Fruit fly (Drosophila melanogaster) whole organism, larva: Measurements from ENCODE around the gene Acn.
A peak's percentile ranks its signal among the peaks of the same experiment; 100 is the strongest.

Source experiments
- noc ChIP-seq: fragments of 200-800 bp; sonication (Bioruptor generic); optimal IDR thresholded peaks from 3 replicates; lab custom pipeline; 2019; ENCODE audit warnings: missing biosample characterization, mild to moderate bottlenecking, missing genetic modification characterization, moderate library complexity

Gene Acn

DNA sequence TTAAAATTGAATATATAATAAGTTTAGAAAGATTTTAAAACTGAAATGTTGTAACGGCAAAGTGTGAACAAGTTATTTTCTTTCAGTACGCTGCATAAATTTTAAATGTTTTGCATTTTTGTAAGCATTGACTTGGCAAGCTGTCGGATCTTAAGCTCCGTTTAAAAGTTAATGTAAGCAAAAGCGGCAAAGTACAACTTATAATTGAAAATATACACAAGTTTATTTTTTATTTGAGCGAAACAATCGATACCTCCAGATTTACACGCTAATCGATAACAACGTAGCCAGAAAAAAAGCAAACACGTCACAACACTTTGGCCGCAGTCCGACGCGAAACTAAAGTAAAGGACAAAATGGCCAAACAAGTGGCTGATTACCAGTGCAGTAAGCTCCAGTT is 3.6 kb upstream of the Acn start, which contains the start of gene Catsup:
Gene Catsup (plus strand): TSS at position 273 of the 400 bp plus-strand sequence.
- TF ChIP-seq noc (tag; lab: Kevin White, UChicago), result no peak

DNA sequence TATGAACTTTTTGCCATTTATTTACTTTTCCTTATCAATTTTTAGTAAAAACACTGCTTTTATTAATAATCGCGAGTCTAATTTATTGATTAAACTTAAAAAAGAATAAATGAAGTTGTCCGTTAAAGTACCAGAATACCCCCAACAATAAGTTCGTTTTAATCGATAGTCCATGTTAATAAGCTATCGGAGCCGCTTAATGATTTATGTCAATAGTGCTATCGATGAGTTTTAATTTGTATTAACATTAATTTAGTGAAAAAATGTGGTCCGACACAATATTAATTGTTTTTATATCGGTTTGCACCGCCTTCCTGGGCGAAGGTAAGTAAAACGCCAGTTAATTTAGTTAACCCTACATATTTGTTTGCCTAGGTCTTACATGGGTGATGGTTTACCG is 3.8 kb downstream of the Acn start, which contains the start of gene CG10470:
Gene CG10470 (plus strand): TSS at position 165 of the 400 bp plus-strand sequence.
- no peak for TF ChIP-seq noc (tag; lab: Kevin White, UChicago)

DNA sequence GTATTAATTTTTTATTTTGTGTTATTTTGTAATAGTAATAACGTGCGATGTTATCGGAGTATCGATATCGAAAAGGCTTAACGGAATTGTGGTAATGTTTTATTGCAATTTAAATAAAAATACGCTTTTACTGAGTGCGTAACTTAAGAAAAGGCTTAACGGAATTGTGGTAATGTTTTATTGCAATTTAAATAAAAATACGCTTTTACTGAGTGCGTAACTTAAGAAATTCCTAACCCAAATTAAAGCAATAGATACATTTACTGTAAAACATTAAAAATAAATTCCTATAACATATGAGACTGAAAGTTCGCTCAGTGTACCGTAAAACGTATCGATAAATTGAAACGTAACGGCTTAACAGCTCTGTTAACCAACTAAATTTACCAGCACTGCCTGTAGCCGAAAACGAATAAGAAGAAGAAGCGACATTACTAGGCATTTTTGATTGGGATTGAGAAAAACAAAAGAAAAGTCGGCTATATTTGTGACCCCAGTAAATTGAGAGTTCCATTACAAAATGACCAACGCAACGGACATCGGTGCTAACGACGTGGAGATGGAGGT is 6.5 kb downstream of the Acn start, which contains the start of gene Rpn3:
Gene Rpn3 (plus strand): TSS at position 257 of the 567 bp plus-strand sequence.
- peak; percentile 60 for TF ChIP-seq noc (tag; lab: Kevin White, UChicago)

DNA sequence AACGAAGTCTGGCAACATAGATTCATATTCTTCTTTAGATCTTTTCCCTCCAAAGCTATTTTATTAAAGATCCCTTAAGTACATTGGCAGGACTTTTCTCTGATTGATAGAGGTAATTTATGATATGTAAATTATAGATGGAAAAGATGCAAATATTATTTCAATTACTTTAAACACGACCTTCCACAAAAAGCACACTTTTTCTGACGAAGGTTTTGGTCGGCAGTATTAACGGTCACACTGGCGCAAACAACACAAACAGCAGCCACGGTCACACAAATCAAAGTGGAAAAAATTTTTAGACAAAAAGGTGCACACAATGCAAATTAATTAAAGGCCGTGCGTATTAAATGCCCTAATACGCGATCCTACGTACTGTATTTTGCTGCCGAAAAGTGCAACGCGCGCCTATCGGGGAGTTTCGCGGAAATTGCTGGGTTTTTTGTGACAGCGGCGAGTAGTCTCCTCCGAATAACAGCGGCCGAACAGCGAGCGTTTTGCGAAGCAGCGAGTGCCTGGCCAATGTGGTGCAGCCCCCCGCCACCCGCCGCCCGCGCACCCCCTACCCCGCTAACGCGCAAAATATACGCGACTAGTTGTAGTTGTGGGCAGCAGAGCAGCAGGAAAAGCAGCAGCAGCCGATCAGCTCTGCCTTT is 8.8 kb downstream of the Acn start, which contains the start of gene CG10492:
Gene CG10492 (plus strand): TSS at position 219 of the 656 bp plus-strand sequence.
- no peak for TF ChIP-seq noc (tag; lab: Kevin White, UChicago)

DNA sequence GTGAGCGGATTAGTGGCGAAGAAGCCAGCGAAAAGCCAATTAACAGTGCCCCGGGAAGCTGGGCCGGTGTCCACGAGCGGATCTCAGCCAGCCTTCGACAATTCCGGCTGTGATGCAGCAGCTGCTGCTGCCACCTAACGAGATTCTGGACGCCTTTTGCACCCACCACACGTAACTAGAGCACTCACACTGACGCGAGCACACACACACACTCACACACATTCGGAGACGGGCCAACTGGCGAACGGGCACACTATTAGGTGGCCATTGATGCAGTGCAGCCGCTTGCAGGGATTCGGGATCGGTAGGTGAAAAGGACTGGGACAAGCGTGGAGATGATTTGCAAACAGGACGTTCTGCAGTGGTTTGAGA is 9.3 kb downstream of the Acn start:
- TF ChIP-seq noc (tag; lab: Kevin White, UChicago), result no peak

DNA sequence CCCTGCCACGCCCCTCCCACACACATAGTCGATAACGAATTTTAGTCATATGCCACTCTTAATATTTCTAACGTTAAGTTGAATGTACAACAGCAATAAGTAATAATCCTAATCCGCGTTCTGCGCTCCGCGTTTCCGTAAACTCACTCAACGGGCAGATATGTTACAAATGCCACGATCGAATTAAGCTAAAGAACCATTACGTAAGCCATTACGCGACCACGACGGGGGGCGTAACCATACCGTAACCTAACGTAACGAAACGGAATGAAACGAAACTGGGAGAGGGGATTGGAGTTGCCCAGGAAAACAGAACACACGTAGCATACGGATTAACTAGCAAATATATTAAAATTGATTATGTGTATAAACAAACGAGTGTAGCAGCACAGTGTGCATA is 12.6 kb downstream of the Acn start:
- no peak for TF ChIP-seq noc (tag; lab: Kevin White, UChicago)

DNA sequence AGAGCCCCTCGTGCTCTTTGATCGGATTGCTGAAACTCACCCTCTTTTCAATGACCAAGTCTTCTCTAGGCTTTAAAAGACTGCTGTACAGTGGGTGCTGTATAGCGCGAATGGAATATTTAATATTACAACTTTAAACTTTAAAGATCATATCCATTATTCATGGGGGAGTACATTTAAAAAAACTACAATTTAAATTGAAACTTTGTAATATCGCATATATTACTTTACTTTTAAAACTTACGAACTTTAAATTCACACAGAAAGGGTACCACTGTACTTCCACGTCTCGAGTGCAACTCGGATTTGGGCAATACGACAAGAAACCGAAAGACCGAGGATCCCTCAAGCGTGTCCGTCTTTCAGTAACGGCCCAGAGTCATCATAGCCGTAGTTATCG is 13.8 kb downstream of the Acn start, which contains the start of gene Phlpp:
Gene Phlpp (plus strand): TSS at position 214 of the 400 bp plus-strand sequence.
- no peak for TF ChIP-seq noc (tag; lab: Kevin White, UChicago)

DNA sequence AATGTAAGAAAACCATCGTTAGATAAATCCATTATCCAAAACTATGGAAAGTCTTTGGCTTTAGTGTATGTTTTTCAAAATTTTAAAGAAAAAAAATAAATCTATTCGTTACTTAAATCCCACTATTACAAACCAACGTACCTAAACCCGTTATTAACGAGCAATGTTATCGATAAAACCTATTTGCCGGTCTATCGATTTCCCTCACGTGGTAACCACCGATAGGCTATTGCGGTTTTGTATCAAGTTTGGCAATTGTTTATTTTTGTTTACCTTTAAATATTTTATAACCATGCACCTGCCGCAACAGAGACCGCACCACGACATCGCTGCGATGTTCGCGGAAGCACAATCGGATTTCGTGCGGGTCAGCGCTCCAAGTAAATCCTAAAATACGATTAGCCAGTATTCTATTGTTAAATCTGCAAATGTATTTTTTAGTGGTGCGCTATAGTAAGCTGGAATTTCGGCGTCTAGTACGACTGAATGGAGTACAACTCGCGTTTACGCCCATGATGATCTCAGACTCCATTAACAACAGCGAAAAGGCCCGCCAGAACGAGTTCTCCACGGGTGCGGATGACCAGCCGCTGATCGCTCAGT is 18.0 kb downstream of the Acn start, which contains the start of gene Dus4:
Gene Dus4 (plus strand): TSS at position 206 of the 603 bp plus-strand sequence.
- TF ChIP-seq noc (tag; lab: Kevin White, UChicago), result no peak

DNA sequence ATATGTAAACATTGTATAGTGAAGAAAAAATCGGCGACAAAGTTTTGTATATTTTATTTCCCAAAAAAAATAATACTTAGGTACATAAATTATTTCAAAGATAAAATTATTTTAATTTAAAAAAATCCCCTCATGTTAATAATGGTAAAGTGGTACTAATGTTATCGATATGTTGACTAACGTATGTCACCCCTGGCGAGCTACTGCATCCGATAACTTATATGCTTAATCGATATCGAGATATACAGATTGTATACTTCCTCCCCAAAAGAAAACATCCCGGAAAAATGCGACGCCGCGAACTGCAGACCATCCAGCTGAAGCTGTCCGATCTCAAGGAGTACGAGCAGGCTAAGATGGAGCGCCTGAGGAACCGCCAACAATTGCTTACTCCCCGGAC is 19.6 kb downstream of the Acn start, which contains the start of gene CG17343:
Gene CG17343 (plus strand): TSS at position 224 of the 400 bp plus-strand sequence.
- TF ChIP-seq noc (tag; lab: Kevin White, UChicago), result no peak

DNA sequence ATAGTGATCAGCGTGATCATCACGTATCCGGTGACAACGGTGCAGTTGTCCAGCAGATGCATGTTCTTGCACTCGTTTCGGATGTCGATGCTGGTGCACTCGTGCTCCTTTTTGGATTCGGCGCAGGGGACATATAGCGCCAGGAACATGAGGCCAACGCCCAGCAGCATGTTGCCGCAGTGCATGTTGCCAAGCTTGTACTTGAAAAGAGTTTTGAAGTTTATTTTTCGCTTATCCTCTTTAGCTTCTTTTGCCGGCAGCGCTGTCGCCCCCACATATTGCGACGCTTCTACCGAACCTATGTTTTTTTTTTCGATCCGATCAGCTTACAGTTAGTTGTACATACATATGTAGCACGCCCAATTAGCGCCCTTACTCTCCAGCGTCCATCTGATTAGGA is 23.2 kb downstream of the Acn start:
- TF ChIP-seq noc (tag; lab: Kevin White, UChicago), result no peak

DNA sequence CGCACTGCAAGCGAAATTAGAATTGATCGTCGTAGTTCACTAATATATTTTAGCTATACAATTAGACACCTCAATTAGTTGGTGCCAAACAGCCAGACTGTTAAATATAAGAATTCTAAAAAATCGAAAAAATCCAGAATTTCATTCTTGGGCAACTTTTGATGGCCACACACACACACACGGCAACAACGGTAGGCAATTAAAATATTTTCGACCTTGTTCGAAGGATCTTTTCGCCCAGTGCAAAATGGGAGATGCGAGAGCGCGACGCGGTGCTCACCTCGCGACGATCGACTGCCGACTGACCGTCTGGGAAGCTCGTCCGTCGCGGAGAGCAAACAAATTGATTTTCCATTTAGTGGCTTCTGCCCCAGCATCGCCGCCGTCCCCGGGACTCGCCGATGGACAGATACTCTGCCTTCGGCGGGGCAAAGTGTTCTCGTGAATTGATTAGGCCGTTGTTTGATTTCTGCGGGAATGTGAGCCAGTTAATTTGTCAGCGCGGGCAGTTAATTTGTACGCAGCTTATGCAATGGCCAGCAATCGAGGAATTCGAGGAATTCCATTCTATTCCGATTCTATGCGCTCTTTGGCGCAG is 24.5 kb downstream of the Acn start, which contains the start of gene CG10702:
Gene CG10702 (minus strand): TSS at position 304 of the 598 bp plus-strand sequence.
- TF ChIP-seq noc (tag; lab: Kevin White, UChicago), result no peak

DNA sequence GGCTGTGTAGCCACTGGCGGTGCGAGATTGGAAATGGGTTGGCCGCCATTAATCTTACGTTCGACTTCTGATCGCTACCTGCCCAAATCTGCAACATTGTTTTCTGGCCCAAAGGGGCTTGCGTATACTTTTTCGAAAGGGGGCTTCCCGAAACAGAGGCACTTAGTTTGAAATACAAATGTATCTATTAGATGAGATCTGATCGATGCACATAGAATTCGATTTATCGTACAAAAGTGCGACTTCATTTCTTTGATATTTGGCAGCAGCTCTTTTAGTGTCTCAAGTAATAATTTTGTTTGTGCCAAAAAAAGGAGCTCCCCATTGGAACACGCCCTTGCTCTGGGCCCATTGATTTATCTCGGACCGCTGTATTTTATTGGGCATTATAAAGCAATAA is 26.6 kb downstream of the Acn start:
- TF ChIP-seq noc (tag; lab: Kevin White, UChicago), result no peak

DNA sequence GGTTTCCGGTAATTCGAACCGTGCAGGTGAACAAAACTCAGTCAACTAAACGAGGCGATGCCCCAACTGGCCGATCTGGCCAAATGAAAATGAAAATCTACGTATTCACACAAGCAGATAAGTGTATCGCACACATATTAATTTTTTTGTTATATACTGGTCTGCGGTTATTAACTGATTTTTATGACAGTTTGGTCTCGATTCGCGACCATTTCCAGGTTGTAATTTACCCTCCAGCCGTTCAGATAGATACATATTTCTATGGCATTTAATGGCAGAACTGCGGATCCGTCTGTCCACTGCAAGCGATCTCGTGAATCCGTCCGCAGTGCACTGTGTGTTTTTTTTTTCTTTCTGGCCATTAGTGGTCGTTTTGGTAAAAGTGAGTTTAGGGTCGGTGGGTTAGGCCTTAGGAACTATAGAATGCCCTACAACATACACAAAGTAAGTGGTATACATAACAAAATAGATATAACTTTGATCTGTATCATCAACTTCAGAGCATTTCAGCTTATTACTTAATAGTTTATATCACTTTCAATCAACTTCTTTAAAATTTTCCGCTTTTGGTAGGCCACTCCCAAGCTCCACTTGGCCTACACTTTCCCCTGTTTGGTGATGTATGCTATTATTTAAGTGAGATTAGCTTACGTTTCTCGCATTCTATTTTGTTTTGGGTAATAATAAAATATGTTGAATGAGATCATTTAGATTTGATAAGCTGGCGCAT is 29.1 kb downstream of the Acn start, which contains the start of gene CG17572:
Gene CG17572 (minus strand): TSS at position 51 of the 730 bp plus-strand sequence.
- no peak for TF ChIP-seq noc (tag; lab: Kevin White, UChicago)

DNA sequence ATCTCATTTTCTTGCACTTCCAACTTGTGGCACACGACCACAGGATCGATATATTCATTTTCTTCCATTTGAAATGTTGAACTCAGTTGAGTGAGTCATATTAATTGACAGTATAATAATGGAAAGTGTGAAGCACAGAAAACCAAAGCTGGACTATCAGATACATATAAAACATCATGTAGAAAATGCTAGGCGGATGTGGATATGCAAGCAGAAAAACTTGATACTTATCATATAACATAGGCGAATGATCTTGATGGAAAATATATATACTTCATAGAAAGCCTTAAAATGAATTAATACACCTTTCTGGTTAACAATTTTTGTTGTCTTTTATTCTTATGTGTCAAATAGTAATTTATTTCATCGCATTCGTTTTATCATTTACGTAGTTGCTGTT is 33.8 kb downstream of the Acn start, which contains the start of gene CG10700:
Gene CG10700 (minus strand): TSS at position 101 of the 400 bp plus-strand sequence.
- TF ChIP-seq noc (tag; lab: Kevin White, UChicago), result no peak

DNA sequence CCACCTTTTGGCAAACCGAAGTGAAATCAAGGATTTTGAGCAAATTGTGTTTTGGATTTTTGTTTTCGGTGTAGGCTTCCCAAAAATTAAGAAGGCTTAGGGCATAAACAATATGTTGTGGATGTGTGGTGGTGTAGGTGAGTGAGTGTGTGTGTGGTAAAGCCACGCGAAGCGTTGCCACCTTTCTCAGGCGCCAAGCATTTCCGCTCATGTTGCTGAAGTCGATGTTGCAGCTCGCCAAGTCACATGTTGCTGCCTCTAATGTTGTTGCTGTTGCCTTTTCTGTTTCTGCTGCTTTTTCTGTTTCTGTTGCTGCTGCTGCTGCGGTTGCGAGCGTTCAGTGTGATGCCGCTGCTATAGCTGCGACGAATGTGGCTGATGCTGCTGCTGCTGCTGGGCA is 34.6 kb downstream of the Acn start:
- TF ChIP-seq noc (tag; lab: Kevin White, UChicago), result no peak
